Worm (Caenorhabditis elegans) whole organism, L1 larva: ENCODE data around the gene R11.4.
A peak's percentile ranks its signal among the peaks of the same experiment; 100 is the strongest.
"Not testable (repeated sequence)": the region's sequence is repeated elsewhere in the genome, so short reads cannot be mapped to it uniquely, and the experiment has no call there.

Source experiments
- C04F5.9 ChIP-seq: sonication (generic microtip); optimal IDR thresholded peaks from 2 replicates; lab custom pipeline; 2016; ENCODE audit warnings: missing genetic modification characterization, missing compliant biosample characterization
- Y116A8C.19 ChIP-seq: sonication (generic microtip); optimal IDR thresholded peaks from 2 replicates; lab custom pipeline; 2016; ENCODE audit warnings: missing compliant biosample characterization, missing genetic modification characterization, borderline replicate concordance
- aha-1 ChIP-seq: fragments of 150-350 bp; optimal IDR thresholded peaks from 2 replicates; lab custom pipeline; 2014; ENCODE audit warnings: missing biosample characterization, missing genetic modification characterization
- ama-1 ChIP-seq: fragments of 150-350 bp; optimal IDR thresholded peaks from 2 replicates; lab custom pipeline; 2014
- ceh-63 ChIP-seq: fragments of 200-800 bp; sonication (Bioruptor generic); optimal IDR thresholded peaks from 2 replicates; lab custom pipeline; 2018; ENCODE audit warnings: mild to moderate bottlenecking, missing genetic modification characterization, missing compliant biosample characterization
- ceh-82 ChIP-seq, 3 experiments: fragments of 150-350 bp in 1 of 3; sonication (generic microtip) in 2 of 3; optimal IDR thresholded peaks; 2 replicates each; lab custom pipeline; 2014 to 2017; ENCODE audit warnings: missing biosample characterization in 3 of 3, missing genetic modification characterization in 3 of 3
- ceh-88 ChIP-seq: fragments of 200-800 bp; sonication (Bioruptor generic); IDR thresholded peaks from 2 replicates; pipeline ENCODE4 v1.3.6; 2022; ENCODE audit warnings: missing genetic modification characterization, missing compliant biosample characterization
- efl-1 ChIP-seq, 4 experiments: fragments of 150-350 bp; optimal IDR thresholded peaks in 3 of 4; peaks in 1 of 4; 1 replicate in 1 of 4; 2 replicates in 3 of 4; lab custom pipeline; 2014; ENCODE audit warnings: missing biosample characterization in 2 of 4, missing genetic modification characterization in 2 of 4, missing genetic modification reagents in 2 of 4
- efl-3 ChIP-seq: fragments of 200-800 bp; sonication (Bioruptor generic); optimal IDR thresholded peaks from 2 replicates; lab custom pipeline; 2018; ENCODE audit warnings: mild to moderate bottlenecking, missing genetic modification characterization, missing compliant biosample characterization
- egl-13 ChIP-seq: sonication (generic microtip); optimal IDR thresholded peaks from 2 replicates; lab custom pipeline; 2016; ENCODE audit warnings: missing genotype, missing genetic modification reagents, missing genetic modification characterization, missing compliant biosample characterization
- egl-27 ChIP-seq, 2 experiments: fragments of 150-350 bp in 1 of 2; sonication (generic microtip); optimal IDR thresholded peaks; 3 replicates each; lab custom pipeline; 2017 to 2018; ENCODE audit warnings: missing biosample characterization in 2 of 2, missing genetic modification characterization in 2 of 2, missing genetic modification reagents in 2 of 2
- elt-2 ChIP-seq: sonication (generic microtip); optimal IDR thresholded peaks from 2 replicates; lab custom pipeline; 2016; ENCODE audit warnings: missing genetic modification characterization, mild to moderate bottlenecking, inconsistent platforms, missing compliant biosample characterization, missing genetic modification reagents
- elt-3 ChIP-seq, 6 experiments: fragments of 150-350 bp in 1 of 6; sonication (generic microtip); optimal IDR thresholded peaks; 2 replicates each; lab custom pipeline; 2017 to 2018; ENCODE audit warnings: missing biosample characterization in 6 of 6, missing genetic modification characterization in 6 of 6, inconsistent platforms in 1 of 6
- fkh-10 ChIP-seq: sonication (generic microtip); optimal IDR thresholded peaks from 2 replicates; lab custom pipeline; 2017; ENCODE audit warnings: missing biosample characterization, missing genetic modification reagents, missing genetic modification characterization
- fkh-4 ChIP-seq: sonication (generic microtip); optimal IDR thresholded peaks from 2 replicates; lab custom pipeline; 2016; ENCODE audit warnings: missing compliant biosample characterization, missing genetic modification characterization, borderline replicate concordance
- fos-1 ChIP-seq: fragments of 150-350 bp; optimal IDR thresholded peaks from 2 replicates; lab custom pipeline; 2014; ENCODE audit warnings: missing biosample characterization, missing genetic modification characterization
- hlh-17 ChIP-seq: fragments of 200-800 bp; sonication (Bioruptor generic); optimal IDR thresholded peaks from 2 replicates; lab custom pipeline; 2018; ENCODE audit warnings: missing genetic modification characterization, mild to moderate bottlenecking, missing compliant biosample characterization, moderate library complexity, borderline replicate concordance
- hpl-2 ChIP-seq: fragments of 150-350 bp; optimal IDR thresholded peaks from 2 replicates; lab custom pipeline; 2014; ENCODE audit warnings: missing biosample characterization, missing genetic modification reagents, missing genetic modification characterization
- irx-1 ChIP-seq: sonication (generic microtip); optimal IDR thresholded peaks from 2 replicates; lab custom pipeline; 2016; ENCODE audit warnings: missing genetic modification characterization, missing compliant biosample characterization
- isw-1 ChIP-seq: fragments of 200-800 bp; sonication (Bioruptor generic); IDR thresholded peaks from 2 replicates; pipeline ENCODE4 v1.3.6; 2022; ENCODE audit warnings: missing genetic modification characterization, missing compliant biosample characterization
- jun-1 ChIP-seq: fragments of 150-350 bp; optimal IDR thresholded peaks from 2 replicates; lab custom pipeline; 2014; ENCODE audit warnings: missing biosample characterization, missing genetic modification reagents, missing genetic modification characterization
- lin-13 ChIP-seq: fragments of 150-350 bp; optimal IDR thresholded peaks from 2 replicates; lab custom pipeline; 2014; ENCODE audit warnings: missing biosample characterization, missing genetic modification reagents, missing genetic modification characterization
- lin-14 ChIP-seq: fragments of 200-800 bp; sonication (Bioruptor generic); optimal IDR thresholded peaks from 2 replicates; lab custom pipeline; 2018; ENCODE audit warnings: mild to moderate bottlenecking, missing genetic modification characterization, moderate library complexity, missing compliant biosample characterization
- lin-39 ChIP-seq: fragments of 150-350 bp; optimal IDR thresholded peaks from 2 replicates; lab custom pipeline; 2014; ENCODE audit warnings: missing biosample characterization, missing genetic modification reagents, missing genetic modification characterization
- lir-3 ChIP-seq: sonication (generic microtip); optimal IDR thresholded peaks from 2 replicates; lab custom pipeline; 2016; ENCODE audit warnings: mild to moderate bottlenecking, missing genetic modification characterization, moderate library complexity, missing compliant biosample characterization; ENCODE audit not compliant: poor library complexity
- lsy-2 ChIP-seq, 2 experiments: fragments of 150-350 bp; optimal IDR thresholded peaks; 2 replicates each; lab custom pipeline; 2014; ENCODE audit warnings: missing biosample characterization in 2 of 2, missing genetic modification characterization in 2 of 2
- mab-9 ChIP-seq: fragments of 200-800 bp; sonication (Bioruptor generic); IDR thresholded peaks from 2 replicates; pipeline ENCODE4 v1.3.6; 2022; ENCODE audit warnings: missing genetic modification reagents, missing genetic modification characterization, missing compliant biosample characterization
- nhr-11 ChIP-seq: fragments of 150-350 bp; optimal IDR thresholded peaks from 2 replicates; lab custom pipeline; 2014; ENCODE audit warnings: missing biosample characterization, missing genetic modification characterization
- nhr-19 ChIP-seq: fragments of 200-800 bp; sonication (Bioruptor generic); conservative IDR thresholded peaks from 2 replicates; pipeline ENCODE4 v1.3.6; 2022; ENCODE audit warnings: missing genetic modification characterization, missing compliant biosample characterization
- nhr-237 ChIP-seq: fragments of 150-350 bp; optimal IDR thresholded peaks from 2 replicates; lab custom pipeline; 2014; ENCODE audit warnings: missing biosample characterization, missing genetic modification characterization
- nhr-47 ChIP-seq: sonication (generic microtip); optimal IDR thresholded peaks from 2 replicates; lab custom pipeline; 2016; ENCODE audit warnings: mild to moderate bottlenecking, missing genetic modification characterization, moderate library complexity, missing compliant biosample characterization
- nhr-71 ChIP-seq: sonication (generic microtip); optimal IDR thresholded peaks from 2 replicates; lab custom pipeline; 2016; ENCODE audit warnings: mild to moderate bottlenecking, missing genetic modification characterization, moderate library complexity, missing compliant biosample characterization
- nhr-76 ChIP-seq: sonication (generic microtip); optimal IDR thresholded peaks from 2 replicates; lab custom pipeline; 2017; ENCODE audit warnings: missing biosample characterization, missing genetic modification characterization
- nhr-77 ChIP-seq: fragments of 150-350 bp; optimal IDR thresholded peaks from 2 replicates; lab custom pipeline; 2014; ENCODE audit warnings: missing biosample characterization, missing genetic modification characterization
- nhr-85 ChIP-seq: sonication (generic microtip); peaks from one replicate; lab custom pipeline; 2016; ENCODE audit warnings: missing genetic modification characterization, inconsistent platforms, missing compliant biosample characterization
- pag-3 ChIP-seq: sonication (generic microtip); optimal IDR thresholded peaks from 2 replicates; lab custom pipeline; 2017; ENCODE audit warnings: missing genetic modification characterization, mild to moderate bottlenecking, missing compliant biosample characterization, antibody characterized with exemption, borderline replicate concordance; ENCODE audit not compliant: insufficient read depth
- pax-3 ChIP-seq: fragments of 200-800 bp; sonication (Bioruptor generic); optimal IDR thresholded peaks from 2 replicates; lab custom pipeline; 2018; ENCODE audit warnings: mild to moderate bottlenecking, missing genetic modification characterization, moderate library complexity, missing compliant biosample characterization
- rnt-1 ChIP-seq: sonication (generic microtip); optimal IDR thresholded peaks from 2 replicates; lab custom pipeline; 2016; ENCODE audit warnings: mild to moderate bottlenecking, missing genetic modification characterization, moderate library complexity, missing compliant biosample characterization
- skn-1 ChIP-seq: fragments of 150-350 bp; optimal IDR thresholded peaks from 2 replicates; lab custom pipeline; 2014; ENCODE audit warnings: missing biosample characterization, missing genetic modification characterization
- sup-37 ChIP-seq: fragments of 200-800 bp; sonication (Bioruptor generic); optimal IDR thresholded peaks from 2 replicates; lab custom pipeline; 2018; ENCODE audit warnings: mild to moderate bottlenecking, missing genetic modification characterization, missing compliant biosample characterization
- swsn-7 ChIP-seq: sonication (generic microtip); optimal IDR thresholded peaks from 2 replicates; lab custom pipeline; 2016; ENCODE audit warnings: missing genetic modification characterization, missing compliant biosample characterization
- unc-86 ChIP-seq: sonication (generic microtip); optimal IDR thresholded peaks from 2 replicates; lab custom pipeline; 2016; ENCODE audit warnings: missing genetic modification characterization, missing compliant biosample characterization
- unc-98 ChIP-seq: fragments of 200-800 bp; sonication (Bioruptor generic); IDR thresholded peaks from 2 replicates; pipeline ENCODE4 v1.3.6; 2022; ENCODE audit warnings: missing genetic modification characterization, missing compliant biosample characterization
- vab-15 ChIP-seq: sonication (generic microtip); optimal IDR thresholded peaks from 2 replicates; lab custom pipeline; 2017; ENCODE audit warnings: missing genotype, mild to moderate bottlenecking, missing genetic modification characterization, missing compliant biosample characterization
- xbp-1 ChIP-seq: sonication (generic microtip); optimal IDR thresholded peaks from 2 replicates; lab custom pipeline; 2016; ENCODE audit warnings: missing genetic modification characterization, missing compliant biosample characterization
- ztf-11 ChIP-seq, 2 experiments: sonication (generic microtip); optimal IDR thresholded peaks; 2 replicates each; lab custom pipeline; 2016 to 2017; ENCODE audit warnings: missing genetic modification characterization in 2 of 2, missing biosample characterization in 1 of 2, missing compliant biosample characterization in 1 of 2

Gene R11.4

ce11 chrX:16213073-16213472, 2.7 kb upstream of the R11.4 start, which contains the start of gene F23A7.8:
Gene F23A7.8 (plus strand): TSS chrX:16213373.
- not testable (repeated sequence) for TF ChIP-seq lsy-2 (tag; optimal IDR thresholded peaks at IDR 0.05; lab: Kevin White, UChicago); jun-1 (tag; lab: Kevin White, UChicago); nhr-77 (tag; lab: Kevin White, UChicago)

- not testable (repeated sequence) for TF ChIP-seq ceh-63 (GFP tag; lab: Kevin White, UChicago); swsn-7 (tag; lab: Kevin White, UChicago); fos-1 (tag; lab: Kevin White, UChicago)
- TF ChIP-seq, all 84 proteins: peak for 0; not testable (repeated sequence) for 84
Measured at ce11 chrX:16212306-16212705, 1.9 kb upstream of the R11.4 start, which contains the start of gene F23A7.4. Gene F23A7.4 (plus strand): TSS chrX:16212606.

ce11 chrX:16209660-16210059, 758 bp downstream of the R11.4 start:
- TF ChIP-seq fkh-4 (tag; lab: Kevin White, UChicago), result peak; percentile 13
- no peak for TF ChIP-seq nhr-11
- peak; percentile 85 for TF ChIP-seq nhr-71 (tag; lab: Kevin White, UChicago)
- peak; percentile 25 for TF ChIP-seq lin-13 (GFP tag; lab: Kevin White, UChicago)
- peak; percentile 71 for TF ChIP-seq isw-1 (GFP tag; lab: Robert Waterston, UW)
- peak; percentile 85 for TF ChIP-seq nhr-85 (tag; lab: Kevin White, UChicago)
- TF ChIP-seq efl-3 (GFP tag; lab: Kevin White, UChicago), result peak; percentile 55
- peak; percentile 78 for TF ChIP-seq pax-3
- peak; percentile 77 for TF ChIP-seq xbp-1 (tag; lab: Kevin White, UChicago)
- TF ChIP-seq egl-27 (tag; optimal IDR thresholded peaks at IDR 0.05; lab: Kevin White, UChicago), result no peak
- TF ChIP-seq C04F5.9 (tag; lab: Kevin White, UChicago), result peak; percentile 49
- peak; percentile 40 for TF ChIP-seq sup-37
- TF ChIP-seq aha-1 (tag; lab: Kevin White, UChicago), result no peak
- TF ChIP-seq irx-1 (tag; lab: Kevin White, UChicago), result peak; percentile 82
- TF ChIP-seq Y116A8C.19 (tag; lab: Kevin White, UChicago), result no peak
- TF ChIP-seq rnt-1 (tag; lab: Kevin White, UChicago), result peak; percentile 92
- peak; percentile 91 for TF ChIP-seq nhr-19 (GFP tag; lab: Robert Waterston, UW)
- TF ChIP-seq lsy-2 (tag; optimal IDR thresholded peaks at IDR 0.05; lab: Kevin White, UChicago), result peak; percentile 63 to 73
- TF ChIP-seq ceh-88 (GFP tag; lab: Robert Waterston, UW), result peak; percentile 75
- peak; percentile 73 for TF ChIP-seq unc-86
- TF ChIP-seq elt-3 (tag; optimal IDR thresholded peaks at IDR 0.05; lab: Kevin White, UChicago), result peak in 2 of 6 experiments; percentile 31 to 72
- peak; percentile 94 for TF ChIP-seq nhr-47 (tag; lab: Kevin White, UChicago)
- peak; percentile 32 for TF ChIP-seq lin-39 (tag; lab: Kevin White, UChicago)
- TF ChIP-seq ama-1 (lab: Kevin White, UChicago), result no peak
- peak; percentile 44 to 51 for TF ChIP-seq efl-1 (optimal IDR thresholded peaks at IDR 0.05; lab: Kevin White, UChicago)
- TF ChIP-seq efl-1 (GFP tag; optimal IDR thresholded peaks at IDR 0.05 in 1 of 2; lab: Kevin White, UChicago), result peak in 1 of 2 experiments; percentile 94
- peak in 1 of 2 experiments; percentile 54 for TF ChIP-seq ztf-11 (tag; optimal IDR thresholded peaks at IDR 0.05; lab: Kevin White, UChicago)
- TF ChIP-seq fkh-10 (GFP tag; lab: Kevin White, UChicago), result peak; percentile 83
- peak; percentile 75 for TF ChIP-seq mab-9 (GFP tag; lab: Robert Waterston, UW)
- TF ChIP-seq hlh-17 (GFP tag; lab: Kevin White, UChicago), result no peak
- TF ChIP-seq unc-98, result no peak
- peak; percentile 71 for TF ChIP-seq fos-1 (tag; lab: Kevin White, UChicago)
- TF ChIP-seq lir-3 (tag; lab: Kevin White, UChicago), result peak; percentile 67
- TF ChIP-seq elt-2 (tag; lab: Kevin White, UChicago), result peak; percentile 54
- TF ChIP-seq pag-3, result no peak
- no peak for TF ChIP-seq nhr-76
- no peak for TF ChIP-seq vab-15 (tag; lab: Kevin White, UChicago)
- peak; percentile 50 for TF ChIP-seq hpl-2 (GFP tag; lab: Kevin White, UChicago)
- peak; percentile 78 for TF ChIP-seq skn-1 (tag; lab: Kevin White, UChicago)
- TF ChIP-seq lin-14 (GFP tag; lab: Kevin White, UChicago), result peak; percentile 82
- TF ChIP-seq egl-13 (tag; lab: Kevin White, UChicago), result peak; percentile 58
- TF ChIP-seq nhr-237, result peak; percentile 2
- TF ChIP-seq ceh-82 (tag; optimal IDR thresholded peaks at IDR 0.05; lab: Kevin White, UChicago), result peak; percentile 76 to 87 (median 87)
